Worm (Caenorhabditis elegans): Measurements from ENCODE around the gene meg-1.

meg-1 gene

ce11 chrX:13973769-13974168, 44.3 kb upstream of the meg-1 start:
- TF ChIP-seq lin-39 (tag; optimal IDR thresholded peaks at IDR 0.05) = peak; percentile 11
- TF ChIP-seq unc-86 (tag; optimal IDR thresholded peaks at IDR 0.05) = peak; percentile 16
- peak; percentile 27 for TF ChIP-seq fkh-10 (GFP tag; optimal IDR thresholded peaks at IDR 0.05)
- TF ChIP-seq C16A3.4 (tag; optimal IDR thresholded peaks at IDR 0.05) = peak; percentile 5
- TF ChIP-seq nhr-84 (tag; optimal IDR thresholded peaks at IDR 0.05) = no peak
- TF ChIP-seq ceh-82 (tag; optimal IDR thresholded peaks at IDR 0.05) = peak in 1 of 3 experiments; percentile 61
- peak; percentile 86 for TF ChIP-seq fkh-8 (tag; optimal IDR thresholded peaks at IDR 0.05)
- peak; percentile 63 for TF ChIP-seq snu-23 (GFP tag; optimal IDR thresholded peaks at IDR 0.05)
- TF ChIP-seq xbp-1 (tag; optimal IDR thresholded peaks at IDR 0.05) = peak; percentile 28
- no peak for TF ChIP-seq ama-1 (optimal IDR thresholded peaks at IDR 0.05)
- peak; percentile 83 for TF ChIP-seq nhr-19 (GFP tag; conservative IDR thresholded peaks at IDR 0.05)
- no peak for TF ChIP-seq unc-98 (GFP tag; IDR thresholded peaks at IDR 0.05)
- TF ChIP-seq unc-130 (tag; optimal IDR thresholded peaks at IDR 0.05) = peak; percentile 51
- peak; percentile 80 for TF ChIP-seq nhr-71 (tag; optimal IDR thresholded peaks at IDR 0.05)
- no peak for TF ChIP-seq jun-1 (tag; optimal IDR thresholded peaks at IDR 0.05)
- TF ChIP-seq lin-35 (GFP tag; optimal IDR thresholded peaks at IDR 0.05) = peak in 1 of 2 experiments; percentile 42
- no peak for TF ChIP-seq elt-2 (tag; optimal IDR thresholded peaks at IDR 0.05)
- no peak for TF ChIP-seq pag-3 (tag; optimal IDR thresholded peaks at IDR 0.05; ENCODE audit: borderline replicate concordance, insufficient read depth)
- TF ChIP-seq fkh-4 (tag; optimal IDR thresholded peaks at IDR 0.05; ENCODE audit: borderline replicate concordance) = peak; percentile 56
- peak; percentile 91 for TF ChIP-seq lin-14 (GFP tag; optimal IDR thresholded peaks at IDR 0.05)
- TF ChIP-seq nhr-47 (tag; optimal IDR thresholded peaks at IDR 0.05) = peak; percentile 63
- TF ChIP-seq mep-1 (tag; optimal IDR thresholded peaks at IDR 0.05) = peak; percentile 61
- TF ChIP-seq lsy-2 (tag; optimal IDR thresholded peaks at IDR 0.05) = peak; percentile 38 to 55
- peak; percentile 63 for TF ChIP-seq nhr-20 (tag; optimal IDR thresholded peaks at IDR 0.05)
- peak; percentile 27 for TF ChIP-seq skn-1 (tag; optimal IDR thresholded peaks at IDR 0.05)
- TF ChIP-seq vab-15 (tag; optimal IDR thresholded peaks at IDR 0.05) = no peak
- peak; percentile 96 for TF ChIP-seq dsc-1 (tag; optimal IDR thresholded peaks at IDR 0.05)
- TF ChIP-seq hlh-17 (GFP tag; optimal IDR thresholded peaks at IDR 0.05; ENCODE audit: borderline replicate concordance) = no peak
- peak; percentile 21 for TF ChIP-seq sox-4 (tag; optimal IDR thresholded peaks at IDR 0.05)
- TF ChIP-seq mdl-1 (tag; optimal IDR thresholded peaks at IDR 0.05) = peak in 1 of 2 experiments; percentile 8
- peak in 1 of 3 experiments; percentile 4 for TF ChIP-seq dpl-1 (GFP tag; optimal IDR thresholded peaks at IDR 0.05)
- peak; percentile 45 for TF ChIP-seq lin-13 (GFP tag; optimal IDR thresholded peaks at IDR 0.05)
- TF ChIP-seq nhr-12 (tag; optimal IDR thresholded peaks at IDR 0.05) = no peak
- TF ChIP-seq lir-3 (tag; optimal IDR thresholded peaks at IDR 0.05; ENCODE audit: poor library complexity) = no peak
- peak; percentile 58 for TF ChIP-seq swsn-7 (tag; optimal IDR thresholded peaks at IDR 0.05)
- TF ChIP-seq rnt-1 (tag; optimal IDR thresholded peaks at IDR 0.05) = peak; percentile 74
- TF ChIP-seq egl-13 (tag; optimal IDR thresholded peaks at IDR 0.05) = peak; percentile 18
- TF ChIP-seq pqm-1 (tag; optimal IDR thresholded peaks at IDR 0.05) = no peak
- peak; percentile 59 for TF ChIP-seq tbx-2 (tag; optimal IDR thresholded peaks at IDR 0.05)

ce11 chrX:13973086-13973485, 43.7 kb upstream of the meg-1 start:
- TF ChIP-seq nhr-19 (GFP tag; conservative IDR thresholded peaks at IDR 0.05) = peak; percentile 29; the same call in 1 of the 2 replicates

- TF ChIP-seq lir-3 (tag; optimal IDR thresholded peaks at IDR 0.05; ENCODE audit: poor library complexity) (peak; percentile 55), Y116A8C.19 (tag; optimal IDR thresholded peaks at IDR 0.05; ENCODE audit: borderline replicate concordance) (no peak), snu-23 (GFP tag; optimal IDR thresholded peaks at IDR 0.05) (peak; percentile 89), pax-3 (tag; optimal IDR thresholded peaks at IDR 0.05) (peak; percentile 78), ceh-63 (GFP tag; optimal IDR thresholded peaks at IDR 0.05) (no peak), grh-1 (GFP tag; IDR thresholded peaks at IDR 0.05) (no peak), nhr-85 (tag) (peak; percentile 85), fkh-4 (tag; optimal IDR thresholded peaks at IDR 0.05; ENCODE audit: borderline replicate concordance) (no peak), xbp-1 (tag; optimal IDR thresholded peaks at IDR 0.05) (peak; percentile 59), mab-9 (GFP tag; IDR thresholded peaks at IDR 0.05) (peak; percentile 63; the same call in 1 of the 2 replicates), mdl-1 (tag; optimal IDR thresholded peaks at IDR 0.05) (peak in 1 of 2 experiments; percentile 55), egl-13 (tag; optimal IDR thresholded peaks at IDR 0.05) (no peak), elt-2 (tag; optimal IDR thresholded peaks at IDR 0.05) (peak; percentile 63), mef-2 (tag; optimal IDR thresholded peaks at IDR 0.05) (no peak), nhr-47 (tag; optimal IDR thresholded peaks at IDR 0.05) (peak; percentile 81), lin-13 (GFP tag; optimal IDR thresholded peaks at IDR 0.05) (peak; percentile 64), elt-3 (tag; optimal IDR thresholded peaks at IDR 0.05) (no peak), isw-1 (GFP tag; IDR thresholded peaks at IDR 0.05) (peak; percentile 43)
Observed at ce11 chrX:13969257-13969968, 40.0 kb upstream of the meg-1 start.
